Fruit fly (Drosophila melanogaster) whole organism, embryonic: ENCODE data around the gene fru.
A peak's percentile ranks its signal among the peaks of the same experiment; 100 is the strongest.

Source experiments
- Abd-B ChIP-seq: fragments of 200-800 bp; sonication (Bioruptor generic); optimal IDR thresholded peaks from 2 replicates; lab custom pipeline; 2018; ENCODE audit warnings: missing biosample characterization, mild to moderate bottlenecking, missing genetic modification characterization, moderate library complexity
- Aef1 ChIP-seq: fragments of 200-800 bp; sonication (Bioruptor generic); IDR thresholded peaks from 3 replicates; pipeline ENCODE4 v1.3.6; 2022; ENCODE audit warnings: missing biosample characterization, missing genetic modification characterization
- Bdp1 ChIP-seq: fragments of 200-800 bp; sonication (Bioruptor generic); optimal IDR thresholded peaks from 3 replicates; lab custom pipeline; 2016; ENCODE audit warnings: missing biosample characterization, missing genetic modification characterization
- CG10543 ChIP-seq: fragments of 200-800 bp; sonication (Bioruptor generic); optimal IDR thresholded peaks from 3 replicates; lab custom pipeline; 2017; ENCODE audit warnings: missing biosample characterization, mild to moderate bottlenecking, missing genetic modification characterization, moderate library complexity
- CG11723 ChIP-seq: fragments of 200-800 bp; sonication (Bioruptor generic); optimal IDR thresholded peaks from 2 replicates; lab custom pipeline; 2017; ENCODE audit warnings: missing biosample characterization, mild to moderate bottlenecking, missing genetic modification characterization
- CG13123 ChIP-seq: fragments of 200-800 bp; sonication (Bioruptor generic); optimal IDR thresholded peaks from 2 replicates; lab custom pipeline; 2016; ENCODE audit warnings: missing biosample characterization, missing genetic modification characterization
- CG14860 ChIP-seq: fragments of 200-800 bp; sonication (Bioruptor generic); IDR thresholded peaks from 3 replicates; pipeline ENCODE4 v1.3.6; 2022; ENCODE audit warnings: missing biosample characterization, missing genetic modification characterization; ENCODE audit not compliant: partially characterized antibody
- CG15073 ChIP-seq: fragments of 200-800 bp; sonication (Bioruptor generic); optimal IDR thresholded peaks from 2 replicates; lab custom pipeline; 2016; ENCODE audit warnings: missing biosample characterization, missing genetic modification characterization
- CG17186 ChIP-seq: fragments of 200-800 bp; sonication (Bioruptor generic); optimal IDR thresholded peaks from 3 replicates; lab custom pipeline; 2017; ENCODE audit warnings: missing biosample characterization, missing genetic modification reagents, missing genetic modification characterization
- CG17912 ChIP-seq: fragments of 200-800 bp; sonication (Bioruptor generic); optimal IDR thresholded peaks from 2 replicates; lab custom pipeline; 2018; ENCODE audit warnings: missing biosample characterization, mild to moderate bottlenecking, missing genetic modification characterization
- CG18262 ChIP-seq: fragments of 200-800 bp; optimal IDR thresholded peaks from 3 replicates; lab custom pipeline; 2019; ENCODE audit warnings: missing biosample characterization, mild to moderate bottlenecking, missing genetic modification characterization, moderate library complexity
- CG30403 ChIP-seq: fragments of 200-800 bp; sonication (Bioruptor generic); optimal IDR thresholded peaks from 3 replicates; lab custom pipeline; 2016; ENCODE audit warnings: missing biosample characterization, missing genetic modification characterization
- CG3281 ChIP-seq: fragments of 200-800 bp; sonication (Bioruptor generic); optimal IDR thresholded peaks from 3 replicates; lab custom pipeline; 2017; ENCODE audit warnings: missing biosample characterization, mild to moderate bottlenecking, missing genetic modification characterization
- CG3407 ChIP-seq: fragments of 200-800 bp; sonication (Bioruptor generic); optimal IDR thresholded peaks from 2 replicates; lab custom pipeline; 2018; ENCODE audit warnings: missing biosample characterization, mild to moderate bottlenecking, missing genetic modification characterization
- CG3838 ChIP-seq: fragments of 200-800 bp; sonication (Bioruptor generic); optimal IDR thresholded peaks from 3 replicates; lab custom pipeline; 2016; ENCODE audit warnings: missing biosample characterization, missing genetic modification characterization
- CG3847 ChIP-seq: fragments of 200-800 bp; sonication (Bioruptor generic); IDR thresholded peaks from 2 replicates; pipeline ENCODE4 v1.3.6; 2022; ENCODE audit warnings: missing biosample characterization, missing genetic modification characterization
- CG4707 ChIP-seq: fragments of 200-800 bp; sonication (Bioruptor generic); optimal IDR thresholded peaks from 2 replicates; lab custom pipeline; 2018; ENCODE audit warnings: missing biosample characterization, mild to moderate bottlenecking, missing genetic modification characterization, moderate library complexity
- CG7928 ChIP-seq: fragments of 200-800 bp; sonication (Bioruptor generic); optimal IDR thresholded peaks from 2 replicates; lab custom pipeline; 2017; ENCODE audit warnings: missing biosample characterization, mild to moderate bottlenecking, missing genetic modification characterization
- Chrac-16 ChIP-seq: fragments of 200-800 bp; sonication (Bioruptor generic); optimal IDR thresholded peaks from 3 replicates; lab custom pipeline; 2016; ENCODE audit warnings: missing biosample characterization, missing genetic modification characterization
- D ChIP-seq, 2 experiments: fragments of 200-800 bp in 1 of 2; fragments of >200 bp in 1 of 2; sonication (Bioruptor generic) in 1 of 2; optimal IDR thresholded peaks; 2 replicates in 1 of 2; 3 replicates in 1 of 2; lab custom pipeline; 2017; ENCODE audit warnings: mild to moderate bottlenecking in 1 of 2, missing biosample characterization in 1 of 2, missing genetic modification characterization in 1 of 2, missing genetic modification reagents in 1 of 2
- Elba2 ChIP-seq: fragments of 200-800 bp; sonication (Bioruptor generic); optimal IDR thresholded peaks from 3 replicates; lab custom pipeline; 2016; ENCODE audit warnings: missing biosample characterization, missing genetic modification characterization
- HLH3B ChIP-seq: fragments of 200-800 bp; sonication (Bioruptor generic); IDR thresholded peaks from 2 replicates; pipeline ENCODE4 v1.3.6; 2022; ENCODE audit warnings: missing biosample characterization, missing genetic modification characterization
- Hr78 ChIP-seq, 2 experiments: fragments of 200-800 bp in 1 of 2; fragments of >200 bp in 1 of 2; sonication (Bioruptor generic) in 1 of 2; optimal IDR thresholded peaks; 2 replicates each; lab custom pipeline; 2017 to 2019; ENCODE audit warnings: missing biosample characterization in 2 of 2, missing genetic modification characterization in 2 of 2, mild to moderate bottlenecking in 1 of 2, moderate library complexity in 1 of 2
- Lpt ChIP-seq: fragments of >200 bp; optimal IDR thresholded peaks from 2 replicates; lab custom pipeline; 2018; ENCODE audit warnings: missing biosample characterization, missing genetic modification characterization
- Sin3A ChIP-seq: fragments of >200 bp; optimal IDR thresholded peaks from 2 replicates; lab custom pipeline; 2018
- ato ChIP-seq: fragments of 200-800 bp; sonication (Bioruptor generic); IDR thresholded peaks from 2 replicates; pipeline ENCODE4 v1.3.6; 2022; ENCODE audit warnings: missing biosample characterization, missing genetic modification characterization; ENCODE audit not compliant: partially characterized antibody
- bbx ChIP-seq: fragments of 200-800 bp; sonication (Bioruptor generic); IDR thresholded peaks from 2 replicates; pipeline ENCODE4 v1.3.6; 2022; ENCODE audit warnings: missing biosample characterization, missing genetic modification characterization; ENCODE audit not compliant: partially characterized antibody
- caup ChIP-seq: fragments of 200-800 bp; sonication (Bioruptor generic); optimal IDR thresholded peaks from 3 replicates; lab custom pipeline; 2017; ENCODE audit warnings: missing biosample characterization, mild to moderate bottlenecking, missing genetic modification characterization, moderate library complexity; ENCODE audit not compliant: severe bottlenecking
- chinmo ChIP-seq: fragments of 200-800 bp; sonication (Bioruptor generic); IDR thresholded peaks from 4 replicates; pipeline ENCODE4 v1.3.6; 2022; ENCODE audit warnings: missing biosample characterization, missing genetic modification characterization; ENCODE audit not compliant: partially characterized antibody
- corto ChIP-seq: fragments of 200-800 bp; sonication (Bioruptor generic); optimal IDR thresholded peaks from 2 replicates; lab custom pipeline; 2016; ENCODE audit warnings: missing biosample characterization, mild to moderate bottlenecking, missing genetic modification characterization, moderate library complexity
- disco-r ChIP-seq: fragments of 200-800 bp; sonication (Bioruptor generic); optimal IDR thresholded peaks from 2 replicates; lab custom pipeline; 2016; ENCODE audit warnings: missing biosample characterization, missing genetic modification characterization
- dmrt11E ChIP-seq: fragments of 200-800 bp; sonication (Bioruptor generic); optimal IDR thresholded peaks from 3 replicates; lab custom pipeline; 2018; ENCODE audit warnings: missing biosample characterization, mild to moderate bottlenecking, missing genetic modification characterization, moderate library complexity
- ems ChIP-seq: fragments of 200-800 bp; sonication (Bioruptor generic); optimal IDR thresholded peaks from 3 replicates; lab custom pipeline; 2016; ENCODE audit warnings: missing biosample characterization, missing genetic modification characterization
- ewg ChIP-seq: fragments of 200-800 bp; sonication (Bioruptor generic); optimal IDR thresholded peaks from 3 replicates; lab custom pipeline; 2017; ENCODE audit warnings: mild to moderate bottlenecking, missing biosample characterization, missing genetic modification reagents, missing genetic modification characterization
- fd3F ChIP-seq: fragments of 200-800 bp; sonication (Bioruptor generic); optimal IDR thresholded peaks from 2 replicates; lab custom pipeline; 2018; ENCODE audit warnings: missing biosample characterization, mild to moderate bottlenecking, missing genetic modification characterization, moderate library complexity
- fd96Cb ChIP-seq: fragments of 200-800 bp; sonication (Bioruptor generic); optimal IDR thresholded peaks from 2 replicates; lab custom pipeline; 2018; ENCODE audit warnings: missing biosample characterization, mild to moderate bottlenecking, missing genetic modification characterization, moderate library complexity
- ftz-f1 ChIP-seq: fragments of 200-800 bp; sonication (Bioruptor generic); optimal IDR thresholded peaks from 2 replicates; lab custom pipeline; 2016; ENCODE audit warnings: missing biosample characterization, missing genetic modification characterization
- fu2 ChIP-seq: fragments of 200-800 bp; sonication (Bioruptor generic); optimal IDR thresholded peaks from 2 replicates; lab custom pipeline; 2016; ENCODE audit warnings: missing biosample characterization, missing genetic modification characterization
- gce ChIP-seq: fragments of 200-800 bp; sonication (Bioruptor generic); IDR thresholded peaks from 3 replicates; pipeline ENCODE4 v1.3.6; 2022; ENCODE audit warnings: missing biosample characterization, missing genetic modification characterization
- jigr1 ChIP-seq: fragments of 200-800 bp; sonication (Bioruptor generic); IDR thresholded peaks from 3 replicates; pipeline ENCODE4 v1.3.6; 2022; ENCODE audit warnings: missing biosample characterization, missing genetic modification characterization
- klu ChIP-seq: fragments of 200-800 bp; sonication (Bioruptor generic); IDR thresholded peaks from 2 replicates; pipeline ENCODE4 v1.3.6; 2022; ENCODE audit warnings: missing biosample characterization, missing genetic modification characterization
- maf-S ChIP-seq: fragments of 200-800 bp; sonication (Bioruptor generic); optimal IDR thresholded peaks from 2 replicates; lab custom pipeline; 2016; ENCODE audit warnings: missing biosample characterization, missing genetic modification characterization
- nerfin-2 ChIP-seq: fragments of 200-800 bp; sonication (Bioruptor generic); IDR thresholded peaks from 2 replicates; pipeline ENCODE4 v1.3.6; 2022; ENCODE audit warnings: missing biosample characterization, missing genetic modification characterization; ENCODE audit not compliant: partially characterized antibody
- onecut ChIP-seq: fragments of 200-800 bp; sonication (Bioruptor generic); IDR thresholded peaks from 2 replicates; pipeline ENCODE4 v1.3.6; 2022; ENCODE audit warnings: missing biosample characterization, missing genetic modification characterization
- peb ChIP-seq: fragments of 200-800 bp; sonication (Bioruptor generic); IDR thresholded peaks from 2 replicates; pipeline ENCODE4 v1.3.6; 2022; ENCODE audit warnings: missing biosample characterization, missing genetic modification characterization
- phol ChIP-seq: fragments of 200-800 bp; sonication (Bioruptor generic); optimal IDR thresholded peaks from 3 replicates; lab custom pipeline; 2018; ENCODE audit warnings: missing biosample characterization, mild to moderate bottlenecking, missing genetic modification characterization, moderate library complexity
- repo ChIP-seq: fragments of 200-800 bp; sonication (Bioruptor generic); optimal IDR thresholded peaks from 2 replicates; lab custom pipeline; 2016; ENCODE audit warnings: missing biosample characterization, missing genetic modification characterization
- tna ChIP-seq: fragments of 200-800 bp; sonication (Bioruptor generic); IDR thresholded peaks from 2 replicates; pipeline ENCODE4 v1.3.6; 2022; ENCODE audit warnings: missing biosample characterization, missing genetic modification characterization; ENCODE audit not compliant: partially characterized antibody
- vfl ChIP-seq: fragments of 200-800 bp; sonication (Bioruptor generic); optimal IDR thresholded peaks from 2 replicates; lab custom pipeline; 2016; ENCODE audit warnings: missing biosample characterization, missing genetic modification characterization

Gene fru

DNA sequence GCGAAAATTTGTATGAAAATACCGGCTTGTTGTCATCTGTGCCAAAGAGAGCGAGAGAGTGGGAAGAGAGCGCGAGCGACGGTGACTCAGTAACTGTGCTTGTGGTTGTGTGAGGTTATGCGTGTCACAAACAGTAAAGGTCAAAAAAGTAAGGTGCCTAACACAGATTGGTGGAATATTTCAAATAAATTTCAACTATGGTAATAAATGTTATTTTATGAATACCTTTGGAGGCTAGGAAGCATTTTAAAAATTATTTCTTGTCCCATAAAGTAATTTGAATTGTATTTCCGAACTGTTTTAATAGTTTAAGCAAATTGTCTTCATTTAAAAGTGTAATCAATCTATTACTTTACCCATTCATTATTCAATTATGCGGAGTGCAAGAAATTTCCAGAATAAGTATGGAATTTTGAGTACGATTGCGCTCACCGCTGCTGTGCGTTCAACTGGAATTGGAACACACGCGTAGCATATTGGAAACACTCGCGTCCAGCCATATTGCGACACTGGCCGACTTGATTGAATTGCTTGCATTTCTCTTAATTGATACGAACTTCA lies 28.4 kb upstream of the fru start (continued):
- TF ChIP-seq caup (GFP tag; lab: Kevin White, UChicago), result peak; percentile 93
- peak; percentile 90 for TF ChIP-seq ewg (GFP tag; lab: Kevin White, UChicago)
- TF ChIP-seq nerfin-2, result no peak
- peak; percentile 78 for TF ChIP-seq CG13123 (GFP tag; lab: Kevin White, UChicago)
- TF ChIP-seq Chrac-16, result peak; percentile 96
- TF ChIP-seq jigr1 (GFP tag; lab: Robert Waterston, UW), result peak; percentile 82; the same call in 2 of the 3 replicates
- TF ChIP-seq CG17912 (GFP tag; lab: Kevin White, UChicago), result peak; percentile 74
- TF ChIP-seq ftz-f1, result no peak
- TF ChIP-seq fu2, result peak; percentile 95
- TF ChIP-seq Aef1 (GFP tag; lab: Robert Waterston, UW), result peak; percentile 84
- peak; percentile 73 for TF ChIP-seq CG17186
- peak; percentile 69 for TF ChIP-seq corto (GFP tag; lab: Kevin White, UChicago)
- TF ChIP-seq fd96Cb, result peak; percentile 94
- peak; percentile 89 for TF ChIP-seq HLH3B
- peak; percentile 50 for TF ChIP-seq Elba2 (GFP tag; lab: Kevin White, UChicago)
- TF ChIP-seq peb, result peak; percentile 89
- TF ChIP-seq CG14860 (GFP tag; lab: Robert Waterston, UW), result no peak
- TF ChIP-seq Abd-B, result peak; percentile 88
- peak; percentile 72 for TF ChIP-seq onecut (GFP tag; lab: Robert Waterston, UW)
- TF ChIP-seq ato (GFP tag; lab: Robert Waterston, UW), result no peak
- TF ChIP-seq fd3F, result peak; percentile 95
- peak; percentile 94 for TF ChIP-seq CG3847 (GFP tag; lab: Robert Waterston, UW)
- TF ChIP-seq CG15073 (GFP tag; lab: Kevin White, UChicago), result peak; percentile 98
- peak; percentile 84 for TF ChIP-seq disco-r (GFP tag; lab: Kevin White, UChicago)
- peak; percentile 83 for TF ChIP-seq Bdp1 (GFP tag; lab: Kevin White, UChicago)
- peak in 1 of 2 experiments; percentile 96 for TF ChIP-seq Hr78 (GFP tag; optimal IDR thresholded peaks at IDR 0.05; lab: Kevin White, UChicago)
- peak; percentile 61; the same call in 1 of the 4 replicates for TF ChIP-seq chinmo (GFP tag; lab: Robert Waterston, UW)
- TF ChIP-seq Sin3A (lab: Kevin White, UChicago), result no peak
- TF ChIP-seq CG4707, result peak; percentile 75
- TF ChIP-seq ems (GFP tag; lab: Kevin White, UChicago), result peak; percentile 79
- TF ChIP-seq Lpt (GFP tag; lab: Kevin White, UChicago), result no peak
- TF ChIP-seq vfl (GFP tag; lab: Kevin White, UChicago), result peak; percentile 75
- peak; percentile 83 for TF ChIP-seq CG10543
- TF ChIP-seq CG18262 (tag; lab: Kevin White, UChicago), result peak; percentile 97
- peak; percentile 82; the same call in 2 of the 3 replicates for TF ChIP-seq gce
- peak; percentile 76 for TF ChIP-seq repo (GFP tag; lab: Kevin White, UChicago)
- no peak for TF ChIP-seq tna (GFP tag; lab: Robert Waterston, UW)
- peak; percentile 66 for TF ChIP-seq CG7928 (GFP tag; lab: Kevin White, UChicago)
- peak; percentile 86 for TF ChIP-seq CG3838
- no peak for TF ChIP-seq D (optimal IDR thresholded peaks at IDR 0.05; lab: Kevin White, UChicago)
- TF ChIP-seq D (GFP tag; optimal IDR thresholded peaks at IDR 0.05; lab: Kevin White, UChicago), result peak; percentile 92
- TF ChIP-seq maf-S (GFP tag; lab: Kevin White, UChicago), result peak; percentile 88
- peak; percentile 97 for TF ChIP-seq CG30403 (GFP tag; lab: Kevin White, UChicago)
- peak; percentile 95 for TF ChIP-seq phol (tag; lab: Kevin White, UChicago)
- TF ChIP-seq CG11723 (GFP tag; lab: Kevin White, UChicago), result peak; percentile 95
- peak; percentile 88 for TF ChIP-seq klu (GFP tag; lab: Robert Waterston, UW)
- peak; percentile 95 for TF ChIP-seq CG3281
- TF ChIP-seq CG3407 (GFP tag; lab: Kevin White, UChicago), result peak; percentile 83
- TF ChIP-seq bbx (GFP tag; lab: Robert Waterston, UW), result no peak
- TF ChIP-seq dmrt11E (tag; lab: Kevin White, UChicago), result peak; percentile 94
